Fruit fly (Drosophila melanogaster): ENCODE results near the gene CG2444.

CG2444 gene

dm6 chrX:11695883-11696211, 9.3 kb downstream of the CG2444 start:
- peak; percentile 58 for TF ChIP-seq svp (GFP tag)
- TF ChIP-seq dsx (GFP tag; optimal IDR thresholded peaks at IDR 0.05; ENCODE audit: poor library complexity, severe bottlenecking), result no peak
- TF ChIP-seq CG8319 (GFP tag; optimal IDR thresholded peaks at IDR 0.05), result no peak
- no peak for TF ChIP-seq Eip75B (GFP tag; optimal IDR thresholded peaks at IDR 0.05)
- TF ChIP-seq CG6163 (GFP tag; IDR thresholded peaks at IDR 0.05), result peak; percentile 39; the same call in 1 of the 3 replicates

- TF ChIP-seq net (GFP tag; optimal IDR thresholded peaks at IDR 0.05) (peak; percentile 47), topi (GFP tag; optimal IDR thresholded peaks at IDR 0.05) (peak; percentile 15), Hr39 (GFP tag; optimal IDR thresholded peaks at IDR 0.05) (no peak), CG11762 (GFP tag; optimal IDR thresholded peaks at IDR 0.05; ENCODE audit: insufficient read depth) (peak; percentile 41), CG16779 (tag; optimal IDR thresholded peaks at IDR 0.05) (peak; percentile 67), salr (GFP tag; optimal IDR thresholded peaks at IDR 0.05) (peak in 1 of 2 experiments; percentile 47), CG11294 (GFP tag; IDR thresholded peaks at IDR 0.05) (no peak; the same call in 1 of the 2 replicates), svp (GFP tag) (peak; percentile 83), Lpt (GFP tag; optimal IDR thresholded peaks at IDR 0.05) (peak; percentile 48), dac (GFP tag; optimal IDR thresholded peaks at IDR 0.05) (no peak), vri (GFP tag; optimal IDR thresholded peaks at IDR 0.05) (peak; percentile 60), CG15336 (GFP tag; IDR thresholded peaks at IDR 0.05) (peak; percentile 63), CG6808 (GFP tag; optimal IDR thresholded peaks at IDR 0.05) (peak; percentile 72), CG3919 (GFP tag; optimal IDR thresholded peaks at IDR 0.05) (peak; percentile 24), fd59A (GFP tag; optimal IDR thresholded peaks at IDR 0.05) (peak; percentile 29), CG3032 (tag; optimal IDR thresholded peaks at IDR 0.05) (peak; percentile 7), Met (GFP tag; optimal IDR thresholded peaks at IDR 0.05) (no peak), CG9139 (GFP tag; optimal IDR thresholded peaks at IDR 0.05) (peak; percentile 64), ss (GFP tag; optimal IDR thresholded peaks at IDR 0.05) (peak; percentile 78 to 94), cyc (GFP tag; optimal IDR thresholded peaks at IDR 0.05) (peak; percentile 11), CG10631 (GFP tag; optimal IDR thresholded peaks at IDR 0.05) (no peak), CG8632 (GFP tag; optimal IDR thresholded peaks at IDR 0.05) (no peak), Hr4 (GFP tag; optimal IDR thresholded peaks at IDR 0.05) (no peak), eg (GFP tag; IDR thresholded peaks at IDR 0.05) (peak; percentile 74; the same call in 2 of the 3 replicates), Sox15 (GFP tag; optimal IDR thresholded peaks at IDR 0.05) (no peak), spab (GFP tag; optimal IDR thresholded peaks at IDR 0.05) (peak; percentile 21), Sox102F (GFP tag; optimal IDR thresholded peaks at IDR 0.05) (peak; percentile 3), Smox (GFP tag; optimal IDR thresholded peaks at IDR 0.05) (no peak), Ets21C (GFP tag; optimal IDR thresholded peaks at IDR 0.05) (peak; percentile 10), achi (GFP tag; optimal IDR thresholded peaks at IDR 0.05) (peak; percentile 13), lz (GFP tag; optimal IDR thresholded peaks at IDR 0.05) (no peak), CG10669 (GFP tag; optimal IDR thresholded peaks at IDR 0.05) (peak; percentile 10), Hr38 (GFP tag; optimal IDR thresholded peaks at IDR 0.05) (no peak), CG6854 (GFP tag; optimal IDR thresholded peaks at IDR 0.05) (no peak), CG4318 (GFP tag; optimal IDR thresholded peaks at IDR 0.05) (no peak), Eip75B (GFP tag; optimal IDR thresholded peaks at IDR 0.05) (peak; percentile 26), CG34406 (GFP tag; optimal IDR thresholded peaks at IDR 0.05) (no peak), esn (GFP tag; optimal IDR thresholded peaks at IDR 0.05) (peak; percentile 31), CG8319 (GFP tag; optimal IDR thresholded peaks at IDR 0.05) (no peak), Ets96B (tag; optimal IDR thresholded peaks at IDR 0.05) (peak; percentile 37), CG8119 (GFP tag; IDR thresholded peaks at IDR 0.05) (peak; percentile 54; the same call in 2 of the 3 replicates), OdsH (GFP tag; optimal IDR thresholded peaks at IDR 0.05) (no peak), CG6163 (GFP tag; IDR thresholded peaks at IDR 0.05) (peak; percentile 73), fkh (GFP tag; optimal IDR thresholded peaks at IDR 0.05) (peak; percentile 27), fd85E (GFP tag; optimal IDR thresholded peaks at IDR 0.05) (no peak), CG1621 (tag; optimal IDR thresholded peaks at IDR 0.05) (peak; percentile 8), dsx (GFP tag; optimal IDR thresholded peaks at IDR 0.05; ENCODE audit: poor library complexity, severe bottlenecking) (peak; percentile 51)
Measured at dm6 chrX:11694959-11695882, 9.9 kb downstream of the CG2444 start, which contains the start of gene PhKgamma. TSS of gene PhKgamma (plus strand) at chrX:11695137.
